Fruit fly (Drosophila melanogaster) whole organism, embryonic: ENCODE measurements around the gene CG42749.

Source experiments
- ATbp ChIP-seq: fragments of 200-800 bp; sonication (Bioruptor generic); optimal IDR thresholded peaks from 2 replicates; lab custom pipeline; 2017; ENCODE audit warnings: missing biosample characterization, mild to moderate bottlenecking, missing genetic modification characterization, missing genetic modification reagents
- Ada2b ChIP-seq: fragments of 200-800 bp; sonication (Bioruptor generic); IDR thresholded peaks from 2 replicates; pipeline ENCODE4 v1.3.6; 2022; ENCODE audit warnings: missing biosample characterization, missing genetic modification characterization
- Atf6 ChIP-seq: fragments of 200-800 bp; sonication (Bioruptor generic); IDR thresholded peaks from 2 replicates; pipeline ENCODE4 v1.3.6; 2022; ENCODE audit warnings: missing biosample characterization, missing genetic modification characterization
- BEAF-32 ChIP-seq: fragments of 200-800 bp; sonication (Bioruptor generic); optimal IDR thresholded peaks from 3 replicates; lab custom pipeline; 2017; ENCODE audit warnings: missing biosample characterization, missing genetic modification characterization, mild to moderate bottlenecking, moderate library complexity, missing genetic modification reagents
- CG10979 ChIP-seq: fragments of 200-800 bp; sonication (Bioruptor generic); optimal IDR thresholded peaks from 2 replicates; lab custom pipeline; 2018; ENCODE audit warnings: missing biosample characterization, mild to moderate bottlenecking, missing genetic modification characterization, moderate library complexity
- CG12744 ChIP-seq: fragments of 200-800 bp; sonication (Bioruptor generic); optimal IDR thresholded peaks from 2 replicates; lab custom pipeline; 2016; ENCODE audit warnings: missing biosample characterization, missing genetic modification characterization
- CG13424 ChIP-seq: fragments of 200-800 bp; sonication (Bioruptor generic); optimal IDR thresholded peaks from 2 replicates; lab custom pipeline; 2019; ENCODE audit warnings: missing biosample characterization, mild to moderate bottlenecking, missing genetic modification characterization, moderate library complexity
- CG14441 ChIP-seq: fragments of 200-800 bp; sonication (Bioruptor generic); IDR thresholded peaks from 2 replicates; pipeline ENCODE4 v1.3.6; 2022; ENCODE audit warnings: missing biosample characterization, missing genetic modification characterization
- CG15073 ChIP-seq: fragments of 200-800 bp; sonication (Bioruptor generic); optimal IDR thresholded peaks from 2 replicates; lab custom pipeline; 2016; ENCODE audit warnings: missing biosample characterization, missing genetic modification characterization
- CG1529 ChIP-seq: fragments of 200-800 bp; sonication (Bioruptor generic); optimal IDR thresholded peaks from 3 replicates; lab custom pipeline; 2018; ENCODE audit warnings: missing biosample characterization, missing genetic modification characterization
- CG17612 ChIP-seq: fragments of 200-800 bp; sonication (Bioruptor generic); IDR thresholded peaks from 2 replicates; pipeline ENCODE4 v1.3.6; 2022; ENCODE audit warnings: missing biosample characterization, missing genetic modification characterization
- CG18262 ChIP-seq: fragments of 200-800 bp; optimal IDR thresholded peaks from 3 replicates; lab custom pipeline; 2019; ENCODE audit warnings: missing biosample characterization, mild to moderate bottlenecking, missing genetic modification characterization, moderate library complexity
- CG3407 ChIP-seq: fragments of 200-800 bp; sonication (Bioruptor generic); optimal IDR thresholded peaks from 2 replicates; lab custom pipeline; 2018; ENCODE audit warnings: missing biosample characterization, mild to moderate bottlenecking, missing genetic modification characterization
- CG3726 ChIP-seq: fragments of 200-800 bp; sonication (Bioruptor generic); IDR thresholded peaks from 3 replicates; pipeline ENCODE4, ENCODE4 v1.3.6; 2022; ENCODE audit warnings: missing biosample characterization, missing genetic modification characterization
- CG3838 ChIP-seq: fragments of 200-800 bp; sonication (Bioruptor generic); optimal IDR thresholded peaks from 3 replicates; lab custom pipeline; 2016; ENCODE audit warnings: missing biosample characterization, missing genetic modification characterization
- CG4360 ChIP-seq: fragments of 200-800 bp; sonication (Bioruptor generic); IDR thresholded peaks from 2 replicates; pipeline ENCODE4 v1.3.6; 2022; ENCODE audit warnings: missing biosample characterization, missing genetic modification characterization
- CG4707 ChIP-seq: fragments of 200-800 bp; sonication (Bioruptor generic); optimal IDR thresholded peaks from 2 replicates; lab custom pipeline; 2018; ENCODE audit warnings: missing biosample characterization, mild to moderate bottlenecking, missing genetic modification characterization, moderate library complexity
- CG5953 ChIP-seq: fragments of 200-800 bp; sonication (Bioruptor generic); IDR thresholded peaks from 2 replicates; pipeline ENCODE4 v1.3.6; 2022; ENCODE audit warnings: missing biosample characterization, missing genetic modification characterization
- CG7786 ChIP-seq: fragments of 200-800 bp; sonication (Bioruptor generic); optimal IDR thresholded peaks from 2 replicates; lab custom pipeline; 2016; ENCODE audit warnings: missing biosample characterization, missing genetic modification characterization
- CG8388 ChIP-seq: fragments of 200-800 bp; sonication (Bioruptor generic); optimal IDR thresholded peaks from 2 replicates; lab custom pipeline; 2019; ENCODE audit warnings: missing biosample characterization, mild to moderate bottlenecking, missing genetic modification characterization, moderate library complexity
- CG8944 ChIP-seq: fragments of 200-800 bp; sonication (Bioruptor generic); optimal IDR thresholded peaks from 3 replicates; lab custom pipeline; 2016; ENCODE audit warnings: missing biosample characterization, missing genetic modification characterization
- CrebB ChIP-seq: fragments of 200-800 bp; sonication (Bioruptor generic); optimal IDR thresholded peaks from 3 replicates; lab custom pipeline; 2018; ENCODE audit warnings: missing biosample characterization, mild to moderate bottlenecking, missing genetic modification characterization
- Dad ChIP-seq: fragments of 200-800 bp; sonication (Bioruptor generic); optimal IDR thresholded peaks from 3 replicates; lab custom pipeline; 2016; ENCODE audit warnings: missing biosample characterization, missing genetic modification characterization
- Drgx ChIP-seq: fragments of 200-800 bp; sonication (Bioruptor generic); IDR thresholded peaks from 2 replicates; pipeline ENCODE4 v1.3.6; 2022; ENCODE audit warnings: missing biosample characterization, missing genetic modification characterization
- E2f1 ChIP-seq: fragments of 200-800 bp; sonication (Bioruptor generic); IDR thresholded peaks from 2 replicates; pipeline ENCODE4 v1.3.6; 2022; ENCODE audit warnings: missing biosample characterization, missing genetic modification characterization
- ERR ChIP-seq: fragments of 200-800 bp; sonication (Bioruptor generic); optimal IDR thresholded peaks from 2 replicates; lab custom pipeline; 2016; ENCODE audit warnings: missing biosample characterization, missing genetic modification characterization
- HLH54F ChIP-seq: fragments of 200-800 bp; sonication (Bioruptor generic); optimal IDR thresholded peaks from 3 replicates; lab custom pipeline; 2016; ENCODE audit warnings: missing biosample characterization, missing genetic modification characterization
- Hr3 ChIP-seq: fragments of 200-800 bp; sonication (Bioruptor generic); optimal IDR thresholded peaks from 3 replicates; lab custom pipeline; 2016; ENCODE audit warnings: missing biosample characterization, missing genetic modification characterization
- Oaz ChIP-seq: fragments of 200-800 bp; sonication (Bioruptor generic); IDR thresholded peaks from 2 replicates; pipeline ENCODE4 v1.3.6; 2022; ENCODE audit warnings: missing biosample characterization, missing genetic modification characterization
- Xrp1 ChIP-seq: fragments of 200-800 bp; sonication (Bioruptor generic); IDR thresholded peaks from 2 replicates; pipeline ENCODE4 v1.3.6; 2022; ENCODE audit warnings: missing biosample characterization, missing genetic modification characterization
- az2 ChIP-seq: fragments of 200-800 bp; sonication (Bioruptor generic); optimal IDR thresholded peaks from 3 replicates; lab custom pipeline; 2016; ENCODE audit warnings: missing biosample characterization, missing genetic modification characterization
- bcd ChIP-seq: fragments of 200-800 bp; sonication (Bioruptor generic); optimal IDR thresholded peaks from 2 replicates; lab custom pipeline; 2017; ENCODE audit warnings: missing biosample characterization, mild to moderate bottlenecking, missing genetic modification characterization
- bsh ChIP-seq, 2 experiments: fragments of 200-800 bp; sonication (Bioruptor generic); optimal IDR thresholded peaks; 2 replicates each; lab custom pipeline; 2017 to 2018; ENCODE audit warnings: mild to moderate bottlenecking in 2 of 2, missing biosample characterization in 2 of 2, missing genetic modification characterization in 2 of 2, moderate library complexity in 1 of 2
- caup ChIP-seq: fragments of 200-800 bp; sonication (Bioruptor generic); optimal IDR thresholded peaks from 3 replicates; lab custom pipeline; 2017; ENCODE audit warnings: missing biosample characterization, mild to moderate bottlenecking, missing genetic modification characterization, moderate library complexity; ENCODE audit not compliant: severe bottlenecking
- fd3F ChIP-seq: fragments of 200-800 bp; sonication (Bioruptor generic); optimal IDR thresholded peaks from 2 replicates; lab custom pipeline; 2018; ENCODE audit warnings: missing biosample characterization, mild to moderate bottlenecking, missing genetic modification characterization, moderate library complexity
- jing ChIP-seq: fragments of 200-800 bp; sonication (Bioruptor generic); optimal IDR thresholded peaks from 2 replicates; lab custom pipeline; 2018; ENCODE audit warnings: missing biosample characterization, mild to moderate bottlenecking, missing genetic modification characterization
- maf-S ChIP-seq: fragments of 200-800 bp; sonication (Bioruptor generic); optimal IDR thresholded peaks from 2 replicates; lab custom pipeline; 2016; ENCODE audit warnings: missing biosample characterization, missing genetic modification characterization
- mam ChIP-seq: fragments of 200-800 bp; sonication (Bioruptor generic); optimal IDR thresholded peaks from 3 replicates; lab custom pipeline; 2016; ENCODE audit warnings: missing biosample characterization, missing genetic modification characterization
- org-1 ChIP-seq: fragments of 200-800 bp; sonication (Bioruptor generic); optimal IDR thresholded peaks from 2 replicates; lab custom pipeline; 2017; ENCODE audit warnings: missing biosample characterization, missing genetic modification characterization
- pan ChIP-seq, 4 experiments: fragments of >200 bp in 3 of 4; fragments of 200-800 bp in 1 of 4; sonication (Bioruptor generic) in 1 of 4; optimal IDR thresholded peaks in 3 of 4; IDR thresholded peaks in 1 of 4; 2 replicates each; pipeline versions ENCODE4 v1.3.6 to Lab custom; 2017 to 2022; ENCODE audit warnings: missing biosample characterization in 2 of 4, missing genetic modification characterization in 2 of 4, mixed read lengths in 1 of 4
- phol ChIP-seq: fragments of 200-800 bp; sonication (Bioruptor generic); optimal IDR thresholded peaks from 3 replicates; lab custom pipeline; 2018; ENCODE audit warnings: missing biosample characterization, mild to moderate bottlenecking, missing genetic modification characterization, moderate library complexity
- sc ChIP-seq, 3 experiments: fragments of >200 bp in 2 of 3; fragments of 200-800 bp in 1 of 3; sonication (Bioruptor generic) in 1 of 3; optimal IDR thresholded peaks; 2 replicates in 2 of 3; 3 replicates in 1 of 3; lab custom pipeline; 2017; ENCODE audit warnings: mild to moderate bottlenecking in 1 of 3, missing biosample characterization in 1 of 3, missing genetic modification characterization in 1 of 3, missing genetic modification reagents in 1 of 3
- schlank ChIP-seq: fragments of 200-800 bp; sonication (Bioruptor generic); optimal IDR thresholded peaks from 2 replicates; lab custom pipeline; 2018; ENCODE audit warnings: missing biosample characterization, mild to moderate bottlenecking, missing genetic modification characterization
- sisA ChIP-seq: fragments of 200-800 bp; sonication (Bioruptor generic); IDR thresholded peaks from 2 replicates; pipeline ENCODE4 v1.3.6; 2022; ENCODE audit warnings: missing biosample characterization, missing genetic modification characterization
- tap ChIP-seq: fragments of 200-800 bp; optimal IDR thresholded peaks from 3 replicates; lab custom pipeline; 2019; ENCODE audit warnings: missing biosample characterization, mild to moderate bottlenecking, missing genetic modification characterization, moderate library complexity
- tna ChIP-seq: fragments of 200-800 bp; sonication (Bioruptor generic); IDR thresholded peaks from 2 replicates; pipeline ENCODE4 v1.3.6; 2022; ENCODE audit warnings: missing biosample characterization, missing genetic modification characterization; ENCODE audit not compliant: partially characterized antibody
- trh ChIP-seq: fragments of 200-800 bp; sonication (Bioruptor generic); optimal IDR thresholded peaks from 2 replicates; lab custom pipeline; 2016; ENCODE audit warnings: missing biosample characterization, missing genetic modification characterization
- usp ChIP-seq: fragments of >200 bp; optimal IDR thresholded peaks from 2 replicates; lab custom pipeline; 2017; ENCODE audit warnings: missing biosample characterization, missing genetic modification characterization
- vnd ChIP-seq: fragments of 200-800 bp; sonication (Bioruptor generic); IDR thresholded peaks from 3 replicates; pipeline ENCODE4 v1.3.6; 2022; ENCODE audit warnings: missing biosample characterization, missing genetic modification characterization; ENCODE audit not compliant: partially characterized antibody
- zfh1 ChIP-seq: fragments of 200-800 bp; sonication (Bioruptor generic); IDR thresholded peaks from 3 replicates; pipeline ENCODE4 v1.3.6; 2022; ENCODE audit warnings: missing biosample characterization, missing genetic modification characterization

Gene CG42749

DNA sequence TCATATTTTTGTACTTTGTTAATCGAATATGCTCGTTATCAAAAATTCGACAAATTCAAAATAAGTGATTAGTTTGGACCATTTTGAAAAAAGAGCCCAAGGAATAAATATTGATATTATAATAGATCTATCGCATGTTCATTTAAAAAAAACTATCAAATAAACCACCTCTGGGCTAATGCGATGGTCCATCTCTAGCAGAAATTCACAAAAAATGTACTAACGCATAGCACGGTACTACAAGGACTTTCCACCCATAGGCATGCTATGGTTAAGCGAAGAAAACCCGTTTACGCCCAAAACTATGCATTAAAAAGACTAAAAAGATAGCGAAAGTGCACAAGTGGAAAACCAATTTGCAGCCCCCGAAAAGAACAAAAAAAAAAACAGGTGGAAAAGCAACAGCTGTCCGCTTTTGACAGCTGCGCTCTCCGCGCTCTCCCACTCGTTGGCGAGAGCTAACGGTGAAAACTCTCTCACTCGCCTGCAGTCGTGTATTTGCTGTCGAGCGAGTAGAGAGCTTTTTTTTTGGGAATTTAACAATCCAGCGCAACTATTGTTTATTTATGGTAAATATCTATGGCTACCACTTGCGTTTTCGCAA is 36.5 kb downstream of the CG42749 start, which contains the start of gene CanB (continued):
- TF ChIP-seq CG12744 (peak; percentile 42), tna (GFP tag; lab: Robert Waterston, UW) (no peak), sc (optimal IDR thresholded peaks at IDR 0.05; lab: Kevin White, UChicago) (no peak), sc (GFP tag; optimal IDR thresholded peaks at IDR 0.05; lab: Kevin White, UChicago) (no peak), usp (GFP tag; lab: Kevin White, UChicago) (no peak), tap (no peak), bsh (GFP tag; optimal IDR thresholded peaks at IDR 0.05; lab: Kevin White, UChicago) (no peak), ATbp (GFP tag; lab: Kevin White, UChicago) (no peak), sisA (GFP tag; lab: Robert Waterston, UW) (no peak), ERR (GFP tag; lab: Kevin White, UChicago) (no peak), CG7786 (GFP tag; lab: Kevin White, UChicago) (no peak), Drgx (GFP tag; lab: Robert Waterston, UW) (no peak), CG14441 (GFP tag; lab: Robert Waterston, UW) (no peak), CG15073 (GFP tag; lab: Kevin White, UChicago) (no peak), schlank (tag; lab: Kevin White, UChicago) (no peak), jing (GFP tag; lab: Kevin White, UChicago) (no peak), CG5953 (GFP tag; lab: Robert Waterston, UW) (no peak), CG3407 (GFP tag; lab: Kevin White, UChicago) (no peak), pan (optimal IDR thresholded peaks at IDR 0.05; lab: Kevin White, UChicago) (no peak), pan (GFP tag; optimal IDR thresholded peaks at IDR 0.05 in 1 of 2, IDR thresholded peaks at IDR 0.05 in 1 of 2) (no peak), Oaz (GFP tag; lab: Robert Waterston, UW) (no peak), CG4707 (GFP tag; lab: Kevin White, UChicago) (no peak), Dad (GFP tag; lab: Kevin White, UChicago) (no peak), vnd (GFP tag; lab: Robert Waterston, UW) (peak; percentile 53; the same call in 1 of the 3 replicates), CG10979 (tag; lab: Kevin White, UChicago) (no peak), org-1 (GFP tag; lab: Kevin White, UChicago) (no peak), fd3F (GFP tag; lab: Kevin White, UChicago) (no peak), HLH54F (GFP tag; lab: Kevin White, UChicago) (no peak), mam (GFP tag; lab: Kevin White, UChicago) (no peak), CG3838 (no peak), bcd (GFP tag; lab: Kevin White, UChicago) (no peak), BEAF-32 (GFP tag; lab: Kevin White, UChicago) (peak; percentile 74), Xrp1 (GFP tag; lab: Robert Waterston, UW) (no peak), phol (tag; lab: Kevin White, UChicago) (peak; percentile 18), E2f1 (no peak), CG3726 (no peak), CG18262 (tag; lab: Kevin White, UChicago) (no peak), CrebB (tag; lab: Kevin White, UChicago) (no peak), Ada2b (GFP tag; lab: Robert Waterston, UW) (no peak), trh (no peak), CG4360 (GFP tag; lab: Robert Waterston, UW) (no peak), CG8388 (GFP tag; lab: Kevin White, UChicago) (no peak), Hr3 (GFP tag; lab: Kevin White, UChicago) (no peak), maf-S (no peak), Atf6 (no peak), CG13424 (no peak), CG8944 (GFP tag; lab: Kevin White, UChicago) (no peak), CG17612 (GFP tag; lab: Robert Waterston, UW) (no peak), CG1529 (no peak), caup (no peak), zfh1 (GFP tag; lab: Robert Waterston, UW) (no peak), az2 (peak; percentile 7)
